Fruit fly (Drosophila melanogaster) whole organism, wandering third instar larva: ENCODE data around the gene RpS14a.

Experiments used
- Abd-B ChIP-seq: fragments of >200 bp; optimal IDR thresholded peaks from 2 replicates; lab custom pipeline; 2017; ENCODE audit warnings: missing biosample characterization, missing genetic modification characterization
- CG32264 ChIP-seq: fragments of 200-800 bp; sonication (Bioruptor generic); optimal IDR thresholded peaks from 2 replicates; lab custom pipeline; 2016; ENCODE audit warnings: missing biosample characterization, missing genetic modification characterization
- CG9705 ChIP-seq: fragments of 200-800 bp; sonication (Bioruptor generic); optimal IDR thresholded peaks from 2 replicates; lab custom pipeline; 2018; ENCODE audit warnings: missing biosample characterization, mild to moderate bottlenecking, missing genetic modification characterization
- CrebA ChIP-seq: fragments of 200-800 bp; sonication (Bioruptor generic); optimal IDR thresholded peaks from 2 replicates; lab custom pipeline; 2016; ENCODE audit warnings: missing biosample characterization, mild to moderate bottlenecking, missing genetic modification characterization, borderline replicate concordance
- Dfd ChIP-seq: fragments of >200 bp; optimal IDR thresholded peaks from 2 replicates; lab custom pipeline; 2017; ENCODE audit warnings: missing biosample characterization, missing genetic modification characterization
- Dif ChIP-seq: fragments of 200-275, 200-300 bp; sonication (Bioruptor generic); optimal IDR thresholded peaks from 2 replicates; lab custom pipeline; 2018; ENCODE audit warnings: missing biosample characterization, missing genetic modification characterization; ENCODE audit not compliant: partially characterized antibody
- GATAd ChIP-seq: sonication (Bioruptor generic); optimal IDR thresholded peaks from 2 replicates; lab custom pipeline; 2016; ENCODE audit warnings: missing biosample characterization, missing genetic modification characterization
- HLH106 ChIP-seq: fragments of 200-800 bp; optimal IDR thresholded peaks from 3 replicates; lab custom pipeline; 2019; ENCODE audit warnings: missing biosample characterization, mild to moderate bottlenecking, missing genetic modification characterization, moderate library complexity
- Hnf4 ChIP-seq: fragments of 200-800 bp; sonication (Bioruptor generic); optimal IDR thresholded peaks from 2 replicates; lab custom pipeline; 2016; ENCODE audit warnings: missing biosample characterization, mild to moderate bottlenecking, missing genetic modification characterization
- Hr78 ChIP-seq: fragments of >200 bp; optimal IDR thresholded peaks from 2 replicates; lab custom pipeline; 2017; ENCODE audit warnings: missing biosample characterization, missing genetic modification characterization
- Hr83 ChIP-seq: fragments of 200-300 bp; sonication (Bioruptor generic); optimal IDR thresholded peaks from 2 replicates; lab custom pipeline; 2016; ENCODE audit warnings: missing biosample characterization, mild to moderate bottlenecking, missing genetic modification characterization, moderate library complexity; ENCODE audit not compliant: poor library complexity, severe bottlenecking
- Jra ChIP-seq: sonication (Bioruptor generic); optimal IDR thresholded peaks from 2 replicates; lab custom pipeline; 2016; ENCODE audit warnings: missing biosample characterization, missing genetic modification characterization
- Mio ChIP-seq: sonication (Bioruptor generic); optimal IDR thresholded peaks from 2 replicates; lab custom pipeline; 2016; ENCODE audit warnings: missing biosample characterization, missing genetic modification characterization
- Myc ChIP-seq: fragments of >200 bp; optimal IDR thresholded peaks from 2 replicates; lab custom pipeline; 2017
- N ChIP-seq: fragments of >200 bp; optimal IDR thresholded peaks from 2 replicates; lab custom pipeline; 2018; ENCODE audit warnings: missing biosample characterization, missing external identifiers, missing genetic modification characterization
- OdsH ChIP-seq: fragments of 200-800 bp; sonication (Bioruptor generic); optimal IDR thresholded peaks from 2 replicates; lab custom pipeline; 2016; ENCODE audit warnings: missing biosample characterization, mild to moderate bottlenecking, missing genetic modification characterization
- Rel ChIP-seq, 2 experiments: fragments of 200-800 bp; sonication (Bioruptor generic) in 1 of 2; optimal IDR thresholded peaks; 2 replicates in 1 of 2; 3 replicates in 1 of 2; lab custom pipeline; 2016 to 2019; ENCODE audit warnings: mild to moderate bottlenecking in 2 of 2, missing biosample characterization in 2 of 2, missing genetic modification characterization in 2 of 2, moderate library complexity in 1 of 2
- Sp1 ChIP-seq: fragments of 200-800 bp; sonication (Bioruptor generic); optimal IDR thresholded peaks from 3 replicates; lab custom pipeline; 2019; ENCODE audit warnings: missing biosample characterization, mild to moderate bottlenecking, missing genetic modification characterization, moderate library complexity
- Vsx2 ChIP-seq: fragments of 200-300, 225-300 bp; sonication (Bioruptor generic); optimal IDR thresholded peaks from 2 replicates; lab custom pipeline; 2018; ENCODE audit warnings: missing biosample characterization, missing genetic modification characterization; ENCODE audit not compliant: partially characterized antibody
- br ChIP-seq: fragments of 200-800 bp; sonication (Bioruptor generic); optimal IDR thresholded peaks from 2 replicates; lab custom pipeline; 2016; ENCODE audit warnings: missing biosample characterization, missing genetic modification characterization
- brk ChIP-seq: fragments of 200-800 bp; sonication (Bioruptor generic); optimal IDR thresholded peaks from 2 replicates; lab custom pipeline; 2016; ENCODE audit warnings: missing biosample characterization, mild to moderate bottlenecking, missing genetic modification characterization
- dl ChIP-seq, 2 experiments: fragments of 175-275, 200-275 bp in 1 of 2; fragments of 200-275 bp in 1 of 2; sonication (Bioruptor generic); optimal IDR thresholded peaks; lab custom pipeline; 2018; ENCODE audit warnings: mild to moderate bottlenecking in 2 of 2, missing biosample characterization in 2 of 2, missing genetic modification characterization in 2 of 2, moderate library complexity in 2 of 2; ENCODE audit not compliant: partially characterized antibody in 2 of 2, insufficient read depth in 1 of 2
- dmrt93B ChIP-seq: fragments of 200-800 bp; sonication (Bioruptor generic); optimal IDR thresholded peaks from 2 replicates; lab custom pipeline; 2018; ENCODE audit warnings: missing biosample characterization, mild to moderate bottlenecking, missing genetic modification characterization
- dsf ChIP-seq: sonication (Bioruptor generic); optimal IDR thresholded peaks from 2 replicates; lab custom pipeline; 2016; ENCODE audit warnings: missing biosample characterization, missing genetic modification characterization, borderline replicate concordance
- ey ChIP-seq: fragments of 200-800 bp; sonication (Bioruptor generic); optimal IDR thresholded peaks from 2 replicates; lab custom pipeline; 2016; ENCODE audit warnings: missing biosample characterization, missing genetic modification characterization
- foxo ChIP-seq, 2 experiments: fragments of 200-800 bp; sonication (Bioruptor generic); optimal IDR thresholded peaks; 2 replicates in 1 of 2; 3 replicates in 1 of 2; lab custom pipeline; 2016 to 2017; ENCODE audit warnings: missing biosample characterization in 2 of 2, missing genetic modification characterization in 2 of 2
- fru ChIP-seq: fragments of 200-800 bp; sonication (Bioruptor generic); optimal IDR thresholded peaks from 3 replicates; lab custom pipeline; 2016; ENCODE audit warnings: missing biosample characterization, mild to moderate bottlenecking, missing genetic modification characterization
- h ChIP-seq: fragments of 200-800 bp; sonication (Bioruptor generic); optimal IDR thresholded peaks from 3 replicates; lab custom pipeline; 2016; ENCODE audit warnings: missing biosample characterization, mild to moderate bottlenecking, missing genetic modification characterization
- jim ChIP-seq: fragments of 175-275, 200-325 bp; sonication (Bioruptor generic); optimal IDR thresholded peaks from 2 replicates; lab custom pipeline; 2016; ENCODE audit warnings: missing biosample characterization, mild to moderate bottlenecking, missing genetic modification characterization
- lola ChIP-seq: fragments of >200 bp; optimal IDR thresholded peaks from 2 replicates; lab custom pipeline; 2017; ENCODE audit warnings: missing biosample characterization, missing genetic modification characterization
- pan ChIP-seq: fragments of >200 bp; optimal IDR thresholded peaks from 2 replicates; lab custom pipeline; 2017
- psq ChIP-seq: fragments of 200-800 bp; sonication (Bioruptor generic); optimal IDR thresholded peaks from 3 replicates; lab custom pipeline; 2017; ENCODE audit warnings: missing biosample characterization, mild to moderate bottlenecking, missing genetic modification characterization, moderate library complexity
- rgr ChIP-seq: fragments of 200-800 bp; sonication (Bioruptor generic); optimal IDR thresholded peaks from 3 replicates; lab custom pipeline; 2016; ENCODE audit warnings: missing biosample characterization, mild to moderate bottlenecking, missing genetic modification characterization
- sage ChIP-seq: fragments of 200-800 bp; sonication (Bioruptor generic); optimal IDR thresholded peaks from 2 replicates; lab custom pipeline; 2016; ENCODE audit warnings: missing biosample characterization, mild to moderate bottlenecking, missing genetic modification characterization
- sv ChIP-seq: fragments of 200-800 bp; sonication (Bioruptor generic); optimal IDR thresholded peaks from 3 replicates; lab custom pipeline; 2016; ENCODE audit warnings: missing biosample characterization, missing genetic modification characterization
- tai ChIP-seq: sonication (Bioruptor generic); optimal IDR thresholded peaks from 2 replicates; lab custom pipeline; 2016; ENCODE audit warnings: missing biosample characterization, missing genetic modification characterization
- usp ChIP-seq: fragments of >200 bp; optimal IDR thresholded peaks from 2 replicates; lab custom pipeline; 2017; ENCODE audit warnings: missing biosample characterization, missing genetic modification characterization
- woc ChIP-seq: sonication (Bioruptor generic); optimal IDR thresholded peaks from 2 replicates; lab custom pipeline; 2016; ENCODE audit warnings: missing biosample characterization, mild to moderate bottlenecking, missing genetic modification characterization

The RpS14a gene

dm6 chrX:7944151-7944713, 10.7 kb downstream of the RpS14a start:
- TF ChIP-seq pan (lab: Kevin White, UChicago) (no peak), dl (GFP tag; optimal IDR thresholded peaks at IDR 0.05; lab: Kevin White, UChicago; ENCODE audit: insufficient read depth in 1 of 2, partially characterized antibody in 2 of 2) (no peak), jim (GFP tag; lab: Kevin White, UChicago) (no peak), Dfd (GFP tag; lab: Kevin White, UChicago) (no peak), Rel (GFP tag; optimal IDR thresholded peaks at IDR 0.05; lab: Kevin White, UChicago) (no peak), Rel (tag; optimal IDR thresholded peaks at IDR 0.05; lab: Kevin White, UChicago) (peak; percentile 99), Jra (no peak)

DNA sequence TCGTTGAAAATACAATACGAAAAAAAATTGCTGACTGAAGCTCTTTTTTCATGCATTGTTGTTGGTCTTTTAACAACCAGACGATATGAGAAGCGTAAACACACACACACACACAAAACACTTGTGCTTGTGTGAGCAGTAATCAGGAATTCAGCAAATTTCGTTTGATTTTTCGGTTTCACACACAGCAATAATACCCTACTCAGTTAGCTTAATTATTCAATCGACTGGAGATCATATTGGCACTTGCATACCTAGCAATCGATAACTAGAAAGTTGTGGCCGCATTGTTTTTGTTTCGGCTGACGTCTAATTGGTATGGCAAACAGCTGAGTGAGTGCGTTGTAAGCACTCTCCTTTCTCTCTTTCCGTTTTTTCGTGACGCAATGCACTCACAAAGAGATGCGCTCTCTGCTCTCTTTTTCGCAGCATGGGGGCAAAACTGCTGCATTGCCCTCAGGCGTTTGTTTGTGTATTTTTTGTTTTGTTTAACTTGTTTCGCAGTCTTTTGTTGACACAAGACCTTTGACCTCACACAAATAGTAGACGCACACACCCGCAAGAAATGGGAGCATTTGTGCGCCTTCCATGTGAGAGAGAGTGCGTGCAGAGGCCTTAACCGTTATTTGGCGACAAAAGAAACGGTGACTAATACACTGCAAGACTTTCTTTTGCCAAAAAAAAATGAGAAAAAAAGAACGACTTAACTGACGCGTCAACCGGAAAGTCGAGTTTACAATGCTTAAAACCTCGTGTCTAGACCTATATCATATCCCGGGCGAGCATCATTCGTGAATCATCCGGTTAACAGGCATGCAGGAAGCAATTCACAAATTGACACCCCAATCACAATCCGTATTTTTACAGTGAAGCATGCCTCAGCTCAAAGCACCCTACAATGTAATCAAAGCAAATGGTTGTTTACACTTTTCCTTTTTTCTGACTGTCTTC, 11.5 kb downstream of the RpS14a start:
- no peak for TF ChIP-seq GATAd (GFP tag; lab: Kevin White, UChicago)
- peak; percentile 81 for TF ChIP-seq h (GFP tag; lab: Kevin White, UChicago)
- no peak for TF ChIP-seq lola (GFP tag; lab: Kevin White, UChicago)
- peak; percentile 24 to 65 for TF ChIP-seq foxo (GFP tag; optimal IDR thresholded peaks at IDR 0.05; lab: Kevin White, UChicago)
- TF ChIP-seq sage (GFP tag; lab: Kevin White, UChicago): peak; percentile 85
- TF ChIP-seq Jra: peak; percentile 44
- TF ChIP-seq CrebA (GFP tag; lab: Kevin White, UChicago): no peak
- TF ChIP-seq HLH106: peak; percentile 69
- peak; percentile 45 for TF ChIP-seq Hr83 (GFP tag; lab: Kevin White, UChicago)
- TF ChIP-seq woc (GFP tag; lab: Kevin White, UChicago): peak; percentile 46
- no peak for TF ChIP-seq tai (GFP tag; lab: Kevin White, UChicago)
- TF ChIP-seq Vsx2 (GFP tag; lab: Kevin White, UChicago): no peak
- TF ChIP-seq Dfd (GFP tag; lab: Kevin White, UChicago): no peak
- TF ChIP-seq Hnf4 (GFP tag; lab: Kevin White, UChicago): peak; percentile 49
- TF ChIP-seq fru (GFP tag; lab: Kevin White, UChicago): peak; percentile 71
- TF ChIP-seq Sp1 (GFP tag; lab: Kevin White, UChicago): peak; percentile 54
- peak; percentile 46 for TF ChIP-seq dmrt93B
- TF ChIP-seq br (GFP tag; lab: Kevin White, UChicago): peak; percentile 60
- TF ChIP-seq CG32264: peak; percentile 41
- TF ChIP-seq dsf (GFP tag; lab: Kevin White, UChicago): no peak
- TF ChIP-seq Dif (GFP tag; lab: Kevin White, UChicago): peak; percentile 85
- no peak for TF ChIP-seq N (GFP tag; lab: Kevin White, UChicago)
- no peak for TF ChIP-seq Abd-B (GFP tag; lab: Kevin White, UChicago)
- TF ChIP-seq usp: no peak
- peak; percentile 50 for TF ChIP-seq Rel (GFP tag; optimal IDR thresholded peaks at IDR 0.05; lab: Kevin White, UChicago)
- TF ChIP-seq Rel (tag; optimal IDR thresholded peaks at IDR 0.05; lab: Kevin White, UChicago): peak; percentile 8
- TF ChIP-seq ey (GFP tag; lab: Kevin White, UChicago): peak; percentile 79
- no peak for TF ChIP-seq Mio
- TF ChIP-seq Myc (lab: Kevin White, UChicago): no peak
- TF ChIP-seq pan (lab: Kevin White, UChicago): no peak
- no peak for TF ChIP-seq sv (GFP tag; lab: Kevin White, UChicago)
- TF ChIP-seq dl (GFP tag; optimal IDR thresholded peaks at IDR 0.05; lab: Kevin White, UChicago; ENCODE audit: insufficient read depth in 1 of 2, partially characterized antibody in 2 of 2): peak; percentile 74 to 86
- TF ChIP-seq psq: peak; percentile 44
- peak; percentile 5 for TF ChIP-seq CG9705 (GFP tag; lab: Kevin White, UChicago)
- TF ChIP-seq brk (GFP tag; lab: Kevin White, UChicago): no peak
- TF ChIP-seq jim (GFP tag; lab: Kevin White, UChicago): no peak
- TF ChIP-seq OdsH (GFP tag; lab: Kevin White, UChicago): peak; percentile 61
- peak; percentile 77 for TF ChIP-seq rgr (GFP tag; lab: Kevin White, UChicago)
- TF ChIP-seq Hr78: no peak
